Worm (Caenorhabditis elegans): ENCODE data around the gene sprp-4.

DNA sequence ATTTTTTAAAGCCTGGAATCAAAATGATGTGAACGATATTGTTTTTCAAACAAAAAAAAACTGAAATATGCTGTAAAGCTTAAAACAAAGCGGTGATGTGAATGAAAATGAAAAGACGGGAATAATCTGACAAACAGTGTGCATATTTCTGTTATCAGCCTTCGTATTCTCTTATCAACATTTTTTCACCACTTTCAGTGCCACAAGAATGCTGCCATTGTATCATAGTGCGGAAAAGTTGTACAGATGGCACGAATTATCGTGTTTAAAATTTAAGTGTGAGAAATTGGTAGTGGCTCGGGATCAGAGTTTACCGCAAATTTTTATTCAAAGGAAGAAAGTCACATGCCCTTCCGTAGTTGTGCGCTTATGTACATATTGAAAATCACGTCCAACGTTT lies 29.0 kb downstream of the sprp-4 start, which contains the start of gene ifd-1:
- no peak for TF ChIP-seq unc-39 (tag; optimal IDR thresholded peaks at IDR 0.05)
- TF ChIP-seq nhr-12 (tag; optimal IDR thresholded peaks at IDR 0.05): no peak
- TF ChIP-seq nhr-237 (tag; optimal IDR thresholded peaks at IDR 0.05): no peak
- TF ChIP-seq snpc-4 (tag; optimal IDR thresholded peaks at IDR 0.05): no peak
- TF ChIP-seq unc-62 (GFP tag; optimal IDR thresholded peaks at IDR 0.05): no peak
- no peak for TF ChIP-seq lsy-2 (tag; optimal IDR thresholded peaks at IDR 0.05)

Data from whole organism, mixed stage, embryonic.